Fruit fly (Drosophila melanogaster) whole organism, embryonic: Measurements from ENCODE around the gene bun.

Source experiments
- ATbp ChIP-seq: fragments of 200-800 bp; sonication (Bioruptor generic); optimal IDR thresholded peaks from 2 replicates; lab custom pipeline; 2017; ENCODE audit warnings: missing biosample characterization, mild to moderate bottlenecking, missing genetic modification characterization, missing genetic modification reagents
- Abd-B ChIP-seq: fragments of 200-800 bp; sonication (Bioruptor generic); optimal IDR thresholded peaks from 2 replicates; lab custom pipeline; 2018; ENCODE audit warnings: missing biosample characterization, mild to moderate bottlenecking, missing genetic modification characterization, moderate library complexity
- Asciz ChIP-seq: fragments of 200-800 bp; sonication (Bioruptor generic); optimal IDR thresholded peaks from 2 replicates; lab custom pipeline; 2017; ENCODE audit warnings: missing biosample characterization, mild to moderate bottlenecking, missing genetic modification characterization, missing genetic modification reagents
- CG10959 ChIP-seq: fragments of 200-800 bp; sonication (Bioruptor generic); IDR thresholded peaks from 2 replicates; pipeline ENCODE4 v1.3.6; 2022; ENCODE audit warnings: missing biosample characterization, missing genetic modification characterization
- CG11398 ChIP-seq: fragments of 200-800 bp; sonication (Bioruptor generic); optimal IDR thresholded peaks from 2 replicates; lab custom pipeline; 2016; ENCODE audit warnings: missing biosample characterization, missing genetic modification characterization
- CG12155 ChIP-seq: fragments of 200-800 bp; sonication (Bioruptor generic); optimal IDR thresholded peaks from 3 replicates; lab custom pipeline; 2016; ENCODE audit warnings: missing biosample characterization, missing genetic modification characterization
- CG12744 ChIP-seq: fragments of 200-800 bp; sonication (Bioruptor generic); optimal IDR thresholded peaks from 2 replicates; lab custom pipeline; 2016; ENCODE audit warnings: missing biosample characterization, missing genetic modification characterization
- CG15269 ChIP-seq: fragments of 200-800 bp; sonication (Bioruptor generic); optimal IDR thresholded peaks from 2 replicates; lab custom pipeline; 2018; ENCODE audit warnings: missing biosample characterization, mild to moderate bottlenecking, missing genetic modification characterization, moderate library complexity
- CG15514 ChIP-seq: fragments of 200-800 bp; sonication (Bioruptor generic); optimal IDR thresholded peaks from 3 replicates; lab custom pipeline; 2017; ENCODE audit warnings: missing biosample characterization, missing genetic modification characterization, mild to moderate bottlenecking, moderate library complexity, missing genetic modification reagents
- CG17361 ChIP-seq: fragments of 200-800 bp; sonication (Bioruptor generic); IDR thresholded peaks from 3 replicates; pipeline ENCODE4 v1.3.6; 2022; ENCODE audit warnings: missing biosample characterization, missing genetic modification characterization
- CG18262 ChIP-seq: fragments of 200-800 bp; optimal IDR thresholded peaks from 3 replicates; lab custom pipeline; 2019; ENCODE audit warnings: missing biosample characterization, mild to moderate bottlenecking, missing genetic modification characterization, moderate library complexity
- CG18599 ChIP-seq: fragments of 200-800 bp; sonication (Bioruptor generic); optimal IDR thresholded peaks from 3 replicates; lab custom pipeline; 2017; ENCODE audit warnings: missing biosample characterization, missing genetic modification characterization, mild to moderate bottlenecking, moderate library complexity, missing genetic modification reagents
- CG2875 ChIP-seq: fragments of 200-800 bp; sonication (Bioruptor generic); optimal IDR thresholded peaks from 2 replicates; lab custom pipeline; 2017; ENCODE audit warnings: missing biosample characterization, mild to moderate bottlenecking, missing genetic modification characterization, missing genetic modification reagents
- CG31388 ChIP-seq: fragments of 200-800 bp; sonication (Bioruptor generic); optimal IDR thresholded peaks from 2 replicates; lab custom pipeline; 2016; ENCODE audit warnings: missing biosample characterization, missing genetic modification characterization
- CG3281 ChIP-seq: fragments of 200-800 bp; sonication (Bioruptor generic); optimal IDR thresholded peaks from 3 replicates; lab custom pipeline; 2017; ENCODE audit warnings: missing biosample characterization, mild to moderate bottlenecking, missing genetic modification characterization
- CG34422 ChIP-seq: fragments of 200-800 bp; sonication (Bioruptor generic); IDR thresholded peaks from 3 replicates; pipeline ENCODE4 v1.3.6; 2022; ENCODE audit warnings: missing biosample characterization, missing genetic modification characterization
- CG4730 ChIP-seq: fragments of 200-800 bp; sonication (Bioruptor generic); IDR thresholded peaks from 2 replicates; pipeline ENCODE4 v1.3.6; 2022; ENCODE audit warnings: missing biosample characterization, missing genetic modification characterization
- CG6654 ChIP-seq: fragments of 200-800 bp; sonication (Bioruptor generic); optimal IDR thresholded peaks from 2 replicates; lab custom pipeline; 2017; ENCODE audit warnings: missing biosample characterization, mild to moderate bottlenecking, missing genetic modification characterization
- CG7357 ChIP-seq: fragments of 200-800 bp; sonication (Bioruptor generic); IDR thresholded peaks from 3 replicates; pipeline ENCODE4 v1.3.6; 2022; ENCODE audit warnings: missing biosample characterization, missing genetic modification characterization
- CG7987 ChIP-seq: fragments of 200-800 bp; sonication (Bioruptor generic); optimal IDR thresholded peaks from 2 replicates; lab custom pipeline; 2018; ENCODE audit warnings: missing biosample characterization, mild to moderate bottlenecking, missing genetic modification characterization, moderate library complexity
- D19A ChIP-seq: fragments of 200-800 bp; optimal IDR thresholded peaks from 3 replicates; lab custom pipeline; 2019; ENCODE audit warnings: missing biosample characterization, mild to moderate bottlenecking, missing genetic modification characterization, moderate library complexity
- Dek ChIP-seq: fragments of 200-800 bp; sonication (Bioruptor generic); optimal IDR thresholded peaks from 3 replicates; lab custom pipeline; 2019; ENCODE audit warnings: missing biosample characterization, mild to moderate bottlenecking, missing genetic modification characterization, moderate library complexity
- Doc3 ChIP-seq: fragments of 200-800 bp; sonication (Bioruptor generic); IDR thresholded peaks from 3 replicates; pipeline ENCODE4 v1.3.6; 2022; ENCODE audit warnings: missing biosample characterization, missing genetic modification characterization; ENCODE audit not compliant: partially characterized antibody
- Gug ChIP-seq: fragments of 200-800 bp; sonication (Bioruptor generic); IDR thresholded peaks from 4 replicates; pipeline ENCODE4 v1.3.6; 2022; ENCODE audit warnings: missing biosample characterization, missing genetic modification characterization
- Lhr ChIP-seq: fragments of 200-800 bp; sonication (Bioruptor generic); optimal IDR thresholded peaks from 3 replicates; lab custom pipeline; 2017; ENCODE audit warnings: mild to moderate bottlenecking, missing biosample characterization, missing genetic modification reagents, missing genetic modification characterization
- MESR4 ChIP-seq: fragments of 200-800 bp; sonication (Bioruptor generic); optimal IDR thresholded peaks from 2 replicates; lab custom pipeline; 2018; ENCODE audit warnings: missing biosample characterization, mild to moderate bottlenecking, missing genetic modification characterization, moderate library complexity
- Ptx1 ChIP-seq: fragments of 200-800 bp; sonication (Bioruptor generic); IDR thresholded peaks from 2 replicates; pipeline ENCODE4 v1.3.6; 2022; ENCODE audit warnings: missing biosample characterization, missing genetic modification characterization
- Scr ChIP-seq: fragments of 200-800 bp; sonication (Bioruptor generic); IDR thresholded peaks from 2 replicates; pipeline ENCODE4 v1.3.6; 2022; ENCODE audit warnings: missing biosample characterization, missing genetic modification characterization; ENCODE audit not compliant: partially characterized antibody
- Side ChIP-seq: fragments of 200-800 bp; sonication (Bioruptor generic); optimal IDR thresholded peaks from 2 replicates; lab custom pipeline; 2016; ENCODE audit warnings: missing biosample characterization, missing genetic modification characterization
- Spps ChIP-seq: fragments of 200-800 bp; sonication (Bioruptor generic); optimal IDR thresholded peaks from 2 replicates; lab custom pipeline; 2018; ENCODE audit warnings: missing biosample characterization, mild to moderate bottlenecking, missing genetic modification characterization
- Tbp ChIP-seq: fragments of >200 bp; optimal IDR thresholded peaks from 2 replicates; lab custom pipeline; 2018; ENCODE audit warnings: missing biosample characterization, missing genetic modification characterization
- ac ChIP-seq: fragments of 200-800 bp; sonication (Bioruptor generic); optimal IDR thresholded peaks from 3 replicates; lab custom pipeline; 2017; ENCODE audit warnings: missing biosample characterization, mild to moderate bottlenecking, missing genetic modification characterization
- aop ChIP-seq: fragments of 200-800 bp; sonication (Bioruptor generic); IDR thresholded peaks from 2 replicates; pipeline ENCODE4 v1.3.6; 2022; ENCODE audit warnings: missing biosample characterization, missing genetic modification characterization
- bigmax ChIP-seq: fragments of 200-800 bp; sonication (Bioruptor generic); optimal IDR thresholded peaks from 2 replicates; lab custom pipeline; 2018; ENCODE audit warnings: missing biosample characterization, mild to moderate bottlenecking, missing genetic modification characterization
- caup ChIP-seq: fragments of 200-800 bp; sonication (Bioruptor generic); optimal IDR thresholded peaks from 3 replicates; lab custom pipeline; 2017; ENCODE audit warnings: missing biosample characterization, mild to moderate bottlenecking, missing genetic modification characterization, moderate library complexity; ENCODE audit not compliant: severe bottlenecking
- ci ChIP-seq: fragments of 200-800 bp; sonication (Bioruptor generic); IDR thresholded peaks from 3 replicates; pipeline ENCODE4 v1.3.6; 2022; ENCODE audit warnings: missing biosample characterization, missing genetic modification characterization
- dan ChIP-seq: fragments of 200-800 bp; sonication (Bioruptor generic); IDR thresholded peaks from 2 replicates; pipeline ENCODE4 v1.3.6; 2022; ENCODE audit warnings: missing biosample characterization, missing genetic modification characterization
- dysf ChIP-seq: fragments of 200-800 bp; sonication (Bioruptor generic); IDR thresholded peaks from 3 replicates; pipeline ENCODE4 v1.3.6; 2022; ENCODE audit warnings: missing biosample characterization, missing genetic modification characterization
- emc ChIP-seq: fragments of 200-800 bp; sonication (Bioruptor generic); optimal IDR thresholded peaks from 2 replicates; lab custom pipeline; 2016; ENCODE audit warnings: missing biosample characterization, missing genetic modification characterization
- fd3F ChIP-seq: fragments of 200-800 bp; sonication (Bioruptor generic); optimal IDR thresholded peaks from 2 replicates; lab custom pipeline; 2018; ENCODE audit warnings: missing biosample characterization, mild to moderate bottlenecking, missing genetic modification characterization, moderate library complexity
- gcm ChIP-seq: fragments of 200-800 bp; sonication (Bioruptor generic); optimal IDR thresholded peaks from 2 replicates; lab custom pipeline; 2019; ENCODE audit warnings: missing biosample characterization, mild to moderate bottlenecking, missing genetic modification characterization, moderate library complexity
- kni ChIP-seq: fragments of 200-800 bp; sonication (Bioruptor generic); optimal IDR thresholded peaks from 3 replicates; lab custom pipeline; 2017; ENCODE audit warnings: mild to moderate bottlenecking, missing biosample characterization, missing genetic modification reagents, missing genetic modification characterization
- pb ChIP-seq: fragments of 200-800 bp; sonication (Bioruptor generic); optimal IDR thresholded peaks from 3 replicates; lab custom pipeline; 2016; ENCODE audit warnings: missing biosample characterization, missing genetic modification characterization
- pnt ChIP-seq: fragments of 200-800 bp; sonication (Bioruptor generic); optimal IDR thresholded peaks from 3 replicates; lab custom pipeline; 2016; ENCODE audit warnings: missing biosample characterization, missing genetic modification characterization
- pum ChIP-seq: fragments of 200-800 bp; sonication (Bioruptor generic); optimal IDR thresholded peaks from 2 replicates; lab custom pipeline; 2016; ENCODE audit warnings: missing biosample characterization, missing genetic modification characterization
- rib ChIP-seq: fragments of 200-800 bp; sonication (Bioruptor generic); IDR thresholded peaks from 2 replicates; pipeline ENCODE4 v1.3.6; 2022; ENCODE audit warnings: missing biosample characterization, missing genetic modification characterization
- seq ChIP-seq: fragments of 200-800 bp; sonication (Bioruptor generic); IDR thresholded peaks from 2 replicates; pipeline ENCODE4 v1.3.6; 2022; ENCODE audit warnings: missing biosample characterization, missing genetic modification characterization
- sna ChIP-seq: fragments of 200-800 bp; sonication (Bioruptor generic); IDR thresholded peaks from 2 replicates; pipeline ENCODE4 v1.3.6; 2022; ENCODE audit warnings: missing biosample characterization, missing genetic modification characterization; ENCODE audit not compliant: partially characterized antibody
- tin ChIP-seq: fragments of 200-800 bp; sonication (Bioruptor generic); optimal IDR thresholded peaks from 3 replicates; lab custom pipeline; 2016; ENCODE audit warnings: missing biosample characterization, missing genetic modification characterization
- vvl ChIP-seq: fragments of 200-800 bp; sonication (Bioruptor generic); IDR thresholded peaks from 2 replicates; pipeline ENCODE4 v1.3.6; 2022; ENCODE audit warnings: missing biosample characterization, missing genetic modification characterization
- zf30C ChIP-seq: fragments of 200-800 bp; sonication (Bioruptor generic); optimal IDR thresholded peaks from 3 replicates; lab custom pipeline; 2018; ENCODE audit warnings: missing biosample characterization, mild to moderate bottlenecking, missing genetic modification characterization

Gene bun

DNA sequence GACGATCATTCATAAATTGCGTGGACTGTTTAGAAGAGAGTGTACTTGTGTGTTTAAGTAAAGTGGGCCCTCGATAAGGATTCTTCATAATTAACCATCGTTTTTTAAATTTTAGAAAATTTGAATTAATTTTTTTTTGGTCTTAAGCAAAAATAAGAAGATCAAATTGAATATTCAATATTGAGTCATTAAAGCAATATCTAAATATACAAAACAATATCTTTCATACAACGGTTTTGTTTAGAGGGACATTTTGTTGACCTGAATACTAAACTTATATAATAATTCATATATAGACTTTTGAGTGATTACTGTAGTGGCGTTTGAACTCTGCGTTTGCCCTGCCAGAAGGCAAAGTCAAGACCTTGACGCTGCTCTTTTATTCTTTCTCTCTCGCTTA, 4.4 kb downstream of the bun start (continued):
- no peak for TF ChIP-seq pb
- no peak for TF ChIP-seq aop (GFP tag; lab: Robert Waterston, UW)
- TF ChIP-seq dysf (GFP tag; lab: Robert Waterston, UW) = peak; percentile 73; the same call in 2 of the 3 replicates
- no peak for TF ChIP-seq ci (GFP tag; lab: Robert Waterston, UW)
- no peak for TF ChIP-seq Scr
- peak; percentile 58 for TF ChIP-seq CG12155 (GFP tag; lab: Kevin White, UChicago)
- TF ChIP-seq CG15269 (tag; lab: Kevin White, UChicago) = peak; percentile 62
- TF ChIP-seq ac (GFP tag; lab: Kevin White, UChicago) = no peak
- TF ChIP-seq D19A (tag; lab: Kevin White, UChicago) = no peak
- peak; percentile 76 for TF ChIP-seq Dek (tag; lab: Kevin White, UChicago)
- peak; percentile 76 for TF ChIP-seq CG18599
- no peak for TF ChIP-seq dan (GFP tag; lab: Robert Waterston, UW)
- no peak for TF ChIP-seq CG7987 (GFP tag; lab: Kevin White, UChicago)
- no peak for TF ChIP-seq rib (GFP tag; lab: Robert Waterston, UW)
- TF ChIP-seq sna (GFP tag; lab: Robert Waterston, UW) = no peak
- TF ChIP-seq Doc3 (GFP tag; lab: Robert Waterston, UW) = no peak
- no peak for TF ChIP-seq kni (GFP tag; lab: Kevin White, UChicago)
- no peak for TF ChIP-seq zf30C (GFP tag; lab: Kevin White, UChicago)
- TF ChIP-seq emc (GFP tag; lab: Kevin White, UChicago) = no peak
- peak; percentile 54; the same call in 1 of the 3 replicates for TF ChIP-seq CG17361 (GFP tag; lab: Robert Waterston, UW)
- TF ChIP-seq Ptx1 (GFP tag; lab: Robert Waterston, UW) = no peak
- TF ChIP-seq gcm (GFP tag; lab: Kevin White, UChicago) = no peak
- no peak for TF ChIP-seq CG31388
- TF ChIP-seq fd3F = peak; percentile 39
- TF ChIP-seq ATbp (GFP tag; lab: Kevin White, UChicago) = no peak
- TF ChIP-seq CG7357 (GFP tag; lab: Robert Waterston, UW) = 0 out of 3 replicates have a peak, but pooled peaks have one; percentile 13
- no peak for TF ChIP-seq CG12744 (GFP tag; lab: Kevin White, UChicago)
- TF ChIP-seq vvl (GFP tag; lab: Robert Waterston, UW) = no peak
- TF ChIP-seq CG11398 (GFP tag; lab: Kevin White, UChicago) = no peak
- TF ChIP-seq CG18262 (tag; lab: Kevin White, UChicago) = no peak
- no peak for TF ChIP-seq Lhr (GFP tag; lab: Kevin White, UChicago)
- TF ChIP-seq Gug = no peak
- TF ChIP-seq CG3281 = peak; percentile 84
- TF ChIP-seq CG4730 = no peak
- TF ChIP-seq bigmax (GFP tag; lab: Kevin White, UChicago) = no peak
- TF ChIP-seq CG10959 (GFP tag; lab: Robert Waterston, UW) = no peak
- TF ChIP-seq tin (GFP tag; lab: Kevin White, UChicago) = peak; percentile 12
- TF ChIP-seq CG34422 (GFP tag; lab: Robert Waterston, UW) = no peak
- TF ChIP-seq seq (GFP tag; lab: Robert Waterston, UW) = no peak
- peak; percentile 32 for TF ChIP-seq CG15514 (GFP tag; lab: Kevin White, UChicago)
- TF ChIP-seq pnt = no peak
- no peak for TF ChIP-seq CG2875
- no peak for TF ChIP-seq MESR4 (GFP tag; lab: Kevin White, UChicago)
- no peak for TF ChIP-seq Abd-B (GFP tag; lab: Kevin White, UChicago)
- TF ChIP-seq caup (GFP tag; lab: Kevin White, UChicago) = peak; percentile 51
- peak; percentile 12 for TF ChIP-seq Side (GFP tag; lab: Kevin White, UChicago)
- no peak for TF ChIP-seq CG6654 (GFP tag; lab: Kevin White, UChicago)
- TF ChIP-seq Asciz (GFP tag; lab: Kevin White, UChicago) = no peak
- TF ChIP-seq pum (GFP tag; lab: Kevin White, UChicago) = no peak
- TF ChIP-seq Spps = no peak
- no peak for TF ChIP-seq Tbp (GFP tag; lab: Kevin White, UChicago)
